Worm (Caenorhabditis elegans) whole organism, dauer: ENCODE results near the gene T16G12.13.

Experiments
- unc-62 ChIP-seq: sonication (generic microtip); optimal IDR thresholded peaks from 2 replicates; lab custom pipeline; 2017; ENCODE audit warnings: missing biosample characterization, missing genetic modification reagents, missing genetic modification characterization

The T16G12.13 gene

DNA sequence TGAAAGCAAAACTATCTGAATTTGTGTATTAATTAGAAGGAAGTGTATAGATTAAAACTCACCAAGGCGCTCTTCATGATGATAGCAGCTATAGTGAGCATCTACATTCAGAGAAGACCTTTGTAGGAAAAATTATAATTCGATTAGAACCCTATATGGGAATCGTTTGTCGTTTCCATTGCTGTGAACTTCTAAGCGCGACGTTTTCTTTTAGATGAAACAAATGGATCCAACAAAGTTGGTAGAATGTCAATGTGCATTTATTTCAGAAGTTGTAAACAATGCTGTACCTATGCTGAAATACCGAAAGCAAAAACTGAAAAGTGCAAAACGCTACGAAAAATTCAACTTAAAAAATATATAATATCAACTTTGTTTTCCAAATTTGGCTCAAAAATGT, 4.6 kb upstream of the T16G12.13 start, which contains the start of gene T16G12.10:
T16G12.10 (minus strand) TSS at position 101 of the 400 bp plus-strand sequence.
- no peak for TF ChIP-seq unc-62 (GFP tag; lab: Kevin White, UChicago)

DNA sequence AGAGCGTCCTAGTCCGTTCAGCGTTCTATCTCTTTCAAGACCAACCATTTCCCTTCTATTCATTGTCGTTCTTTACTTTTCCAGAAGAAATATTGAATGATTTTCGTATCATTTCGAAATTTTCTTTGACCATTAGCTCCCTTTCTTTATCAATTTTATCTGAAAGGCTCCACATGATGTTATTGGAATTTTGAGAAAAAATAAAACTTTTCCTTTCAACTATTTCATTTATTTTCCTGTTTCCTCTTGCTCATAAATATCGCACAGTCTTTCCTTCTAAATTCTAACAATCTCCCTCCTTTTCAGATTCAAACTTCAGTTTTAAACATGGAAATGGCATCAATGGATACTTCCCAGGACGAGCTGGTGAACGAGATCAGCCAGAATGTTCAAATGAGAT, 3.1 kb upstream of the T16G12.13 start, which contains the start of gene T16G12.4:
T16G12.4 (plus strand) TSS at position 301 of the 400 bp plus-strand sequence.
- TF ChIP-seq unc-62 (GFP tag; lab: Kevin White, UChicago) = no peak

DNA sequence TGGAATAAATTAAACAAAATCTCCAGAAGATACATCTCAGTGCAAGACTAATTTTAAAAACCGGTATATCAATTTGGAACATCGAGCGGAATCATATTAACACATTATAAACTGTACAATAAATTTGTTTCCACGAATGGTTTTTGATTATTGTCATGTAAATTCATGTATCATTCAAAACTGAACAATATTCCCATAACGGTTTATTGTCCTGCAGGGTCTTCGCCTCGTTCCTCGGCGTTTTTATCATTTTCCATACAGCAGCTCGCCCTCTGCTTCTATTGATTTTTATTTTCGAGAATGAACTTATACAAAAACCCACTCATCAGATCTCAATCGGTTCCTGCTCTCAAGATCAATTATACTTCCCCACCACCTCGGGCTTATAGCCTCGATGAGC, 1.7 kb upstream of the T16G12.13 start, which contains the start of gene T16G12.8:
T16G12.8 (plus strand) TSS at position 301 of the 400 bp plus-strand sequence.
- TF ChIP-seq unc-62 (GFP tag; lab: Kevin White, UChicago) = no peak

DNA sequence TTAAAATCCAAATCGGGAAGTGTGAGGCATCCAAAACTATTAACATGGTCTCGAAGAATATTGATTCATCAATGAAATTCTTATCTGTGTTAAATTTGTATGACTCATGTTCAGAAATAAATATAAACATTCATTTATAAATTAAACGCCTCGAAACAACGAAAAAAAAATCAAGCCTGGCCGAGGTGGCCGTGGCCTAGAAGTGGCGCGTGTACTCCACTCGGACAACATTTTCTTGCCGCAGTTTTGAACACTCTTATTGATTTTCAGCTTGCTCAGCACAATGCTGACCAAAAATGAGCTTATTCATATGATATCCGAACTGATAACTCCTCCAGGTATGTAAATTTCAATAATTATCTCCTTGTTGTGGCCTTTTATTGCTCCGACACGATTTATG, 3.5 kb downstream of the T16G12.13 start, which contains the start of gene ekl-6:
ekl-6 (plus strand) TSS at position 265 of the 400 bp plus-strand sequence.
- no peak for TF ChIP-seq unc-62 (GFP tag; lab: Kevin White, UChicago)

DNA sequence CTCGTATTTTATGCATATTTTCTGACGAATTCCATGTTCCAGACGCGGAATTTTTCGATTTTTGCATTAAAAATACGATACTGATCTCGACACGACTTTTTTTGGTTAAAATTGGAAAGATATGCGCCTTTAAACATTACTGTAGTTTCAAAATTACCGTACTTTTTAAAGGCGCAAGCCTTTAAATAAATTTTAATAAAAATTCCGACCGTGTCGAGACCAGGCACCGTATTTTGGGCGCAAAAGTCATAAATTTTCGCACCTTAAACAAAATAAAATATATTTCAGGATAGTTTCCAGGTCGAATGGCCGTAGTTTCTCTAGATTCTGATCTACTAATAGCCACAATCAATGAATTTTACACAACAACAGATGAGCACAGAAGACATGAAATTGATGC, 8.6 kb downstream of the T16G12.13 start, which contains the start of gene T16G12.6:
T16G12.6 (plus strand) TSS at position 301 of the 400 bp plus-strand sequence.
- no peak for TF ChIP-seq unc-62 (GFP tag; lab: Kevin White, UChicago)

DNA sequence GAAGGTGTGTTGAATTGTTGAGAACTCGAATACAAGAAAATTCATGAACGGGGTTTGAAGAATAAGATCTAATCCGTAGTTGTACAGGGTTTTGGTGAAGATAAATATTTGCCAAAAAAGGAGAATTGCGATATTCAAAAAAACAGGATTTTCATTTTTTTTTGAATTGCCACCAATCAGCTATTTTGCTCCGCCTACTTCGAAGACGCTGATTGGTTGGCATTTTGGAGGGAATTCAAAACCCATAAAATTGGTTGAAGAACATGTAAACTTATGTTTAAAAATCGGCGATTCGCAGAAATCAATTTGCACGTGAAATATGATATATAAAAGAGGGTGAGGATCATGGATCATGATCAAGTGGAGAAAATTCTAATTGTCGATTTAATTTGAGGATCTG, 15.4 kb downstream of the T16G12.13 start:
- TF ChIP-seq unc-62 (GFP tag; lab: Kevin White, UChicago) = no peak

DNA sequence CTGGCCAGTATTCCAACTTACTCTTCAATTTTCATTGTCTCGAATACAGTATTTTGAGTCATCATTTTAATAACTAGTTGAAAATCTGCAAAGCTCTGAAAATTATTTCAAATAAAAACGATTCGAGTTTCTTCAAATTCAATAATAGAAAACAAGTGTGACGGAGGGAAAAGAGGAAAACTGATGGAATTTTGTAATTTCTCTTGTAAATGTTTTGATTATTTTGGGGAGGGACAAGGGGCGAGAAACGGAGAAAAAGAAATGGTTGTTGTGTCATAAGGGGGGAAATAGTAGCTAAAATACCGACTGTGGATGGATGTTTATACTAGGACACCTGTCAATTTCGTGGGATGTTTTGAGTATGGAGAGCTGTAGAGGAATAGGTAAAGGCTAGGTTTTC, 17.5 kb downstream of the T16G12.13 start, which contains the start of gene T16G12.9:
T16G12.9 (minus strand) TSS at position 101 of the 400 bp plus-strand sequence.
- no peak for TF ChIP-seq unc-62 (GFP tag; lab: Kevin White, UChicago)

DNA sequence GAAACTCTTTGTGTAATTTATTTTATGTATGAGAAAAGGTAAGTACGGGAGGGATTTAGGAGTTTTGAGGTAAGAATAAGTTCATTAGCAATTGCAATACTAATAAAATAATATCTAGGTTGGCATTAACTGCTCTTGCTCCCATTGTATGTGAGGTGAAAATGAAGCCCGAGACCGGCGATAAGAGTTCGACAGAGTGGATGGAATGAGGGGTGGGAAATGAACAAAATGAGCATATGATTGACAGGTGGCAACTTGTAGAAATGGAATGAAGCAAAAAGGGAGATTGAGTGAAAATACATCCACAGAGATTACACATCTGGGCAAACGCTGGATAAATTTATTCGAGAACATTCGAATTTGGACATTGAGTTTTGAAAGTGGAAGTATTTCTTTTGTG, 18.1 kb downstream of the T16G12.13 start:
- TF ChIP-seq unc-62 (GFP tag; lab: Kevin White, UChicago) = no peak

DNA sequence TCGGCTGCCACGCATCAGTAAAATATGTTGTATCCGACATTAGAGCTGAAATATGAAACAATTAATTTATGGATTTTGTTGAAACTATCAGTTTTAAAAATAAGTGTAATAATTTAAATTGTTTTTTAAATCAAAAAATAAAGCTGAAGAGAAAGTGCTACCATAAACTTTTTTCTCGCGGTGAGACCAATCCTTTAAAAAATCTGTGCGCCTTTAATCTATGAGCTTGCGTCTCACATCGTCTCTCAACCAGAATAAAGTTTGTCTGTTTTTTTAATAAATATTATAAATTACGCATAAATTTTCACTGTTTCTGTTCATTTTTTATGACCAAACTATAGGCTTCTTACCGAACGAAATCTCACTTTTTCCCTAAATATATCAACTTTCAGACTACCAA, 22.6 kb downstream of the T16G12.13 start, which contains the start of gene T16H12.3:
T16H12.3 (minus strand) TSS at position 51 of the 400 bp plus-strand sequence.
- no peak for TF ChIP-seq unc-62 (GFP tag; lab: Kevin White, UChicago)

DNA sequence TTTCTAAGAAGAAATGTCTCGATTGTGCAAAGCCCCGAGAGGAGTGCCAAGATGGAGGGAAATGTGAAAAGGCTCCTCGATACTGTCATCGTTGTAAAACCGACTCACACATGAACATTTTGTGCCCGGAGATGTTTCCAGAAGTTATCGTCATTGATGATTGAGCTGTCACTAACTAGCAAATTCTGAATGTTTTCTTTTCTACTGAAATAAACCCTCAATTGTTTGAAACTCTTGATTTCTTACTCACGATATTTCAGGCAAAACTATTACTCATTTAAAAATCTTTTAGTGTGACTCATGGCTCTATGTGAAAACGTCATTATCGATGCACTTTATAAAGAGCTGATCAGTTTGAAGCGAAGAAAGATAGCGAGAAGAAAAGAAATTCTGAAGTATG, 24.4 kb downstream of the T16G12.13 start, which contains the start of gene T16H12.13:
T16H12.13 (plus strand) TSS at position 301 of the 400 bp plus-strand sequence.
- TF ChIP-seq unc-62 (GFP tag; lab: Kevin White, UChicago) = no peak

DNA sequence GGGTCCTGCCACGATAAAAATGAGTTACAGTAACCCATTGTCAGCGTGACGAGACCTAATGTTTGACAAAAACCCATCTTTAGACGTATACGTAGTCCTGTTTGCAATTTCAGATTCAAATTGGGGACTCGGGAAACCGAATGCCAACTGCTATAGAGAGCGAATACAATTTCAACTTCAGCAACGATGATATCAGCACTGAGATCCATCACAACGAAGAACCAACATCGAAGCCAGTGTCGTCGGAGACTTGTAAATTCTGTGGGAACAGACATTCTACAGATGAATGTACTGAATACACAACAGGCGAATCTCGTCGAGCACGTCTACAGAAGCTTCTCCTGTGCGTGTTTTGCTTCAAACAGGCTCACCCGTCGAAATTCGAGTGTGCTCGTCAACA, 24.9 kb downstream of the T16G12.13 start:
- TF ChIP-seq unc-62 (GFP tag; lab: Kevin White, UChicago) = no peak

DNA sequence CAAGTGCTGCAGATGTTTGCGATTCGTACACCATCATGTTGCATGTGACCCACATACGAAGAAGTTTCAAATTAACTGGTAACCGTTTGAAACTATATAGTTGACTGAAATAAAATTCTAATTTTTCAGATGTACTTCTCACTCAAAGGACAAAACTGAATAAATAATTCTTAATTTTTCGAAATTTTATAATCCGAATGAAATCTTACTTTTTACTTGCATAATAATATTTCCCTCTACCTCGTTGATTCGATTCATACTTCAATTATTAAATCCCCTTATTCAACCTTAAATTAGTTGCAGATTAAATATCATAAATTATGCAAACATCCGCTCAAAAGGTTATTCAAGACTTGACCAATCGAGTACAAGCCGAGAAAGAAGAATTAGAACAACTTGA, 25.3 kb downstream of the T16G12.13 start, which contains the start of gene T16H12.2:
T16H12.2 (plus strand) TSS at position 301 of the 400 bp plus-strand sequence.
- TF ChIP-seq unc-62 (GFP tag; lab: Kevin White, UChicago) = no peak

DNA sequence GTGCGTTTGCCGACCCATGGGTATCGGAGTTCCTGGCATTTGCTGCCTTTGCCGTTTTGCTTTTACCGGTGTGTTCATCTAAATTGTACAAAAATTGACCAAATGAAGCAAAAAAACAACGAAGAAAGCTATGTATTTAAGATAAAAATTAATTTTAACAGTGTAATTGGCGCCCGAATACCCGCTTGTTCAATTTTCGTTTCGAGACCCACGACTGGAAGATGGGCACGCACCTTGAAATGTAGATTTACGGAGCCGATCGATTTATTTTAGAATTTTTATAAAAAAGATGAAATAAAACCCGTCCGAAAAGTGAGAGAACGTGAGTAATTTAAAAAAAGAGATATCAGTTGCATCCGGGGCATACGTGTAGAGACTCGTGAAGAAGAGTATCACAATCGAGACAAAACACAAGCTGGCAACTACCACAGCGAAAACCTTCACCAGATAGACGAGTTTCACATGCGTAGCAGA, 27.9 kb downstream of the T16G12.13 start, which contains the start of gene hal-2:
hal-2 (minus strand) TSS at position 424 of the 474 bp plus-strand sequence.
- TF ChIP-seq unc-62 (GFP tag; lab: Kevin White, UChicago) = no peak

DNA sequence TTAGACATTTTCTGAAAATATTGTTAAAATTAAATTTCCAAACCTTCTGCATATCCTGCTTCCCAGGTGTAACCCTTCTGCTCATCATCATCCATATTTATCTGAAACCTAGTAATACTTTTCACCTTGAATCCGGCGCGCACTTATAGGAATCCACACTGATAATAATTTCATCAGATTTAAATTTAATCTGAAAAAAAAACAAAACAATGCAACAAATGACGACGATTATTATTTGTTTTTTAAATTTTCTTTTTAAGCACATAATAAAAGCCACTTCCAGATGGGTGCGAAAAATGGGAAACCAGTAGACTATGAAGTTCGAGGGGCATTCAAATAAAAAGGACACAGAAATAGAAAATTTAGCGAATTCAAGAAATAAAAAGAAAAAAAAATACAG, 30.0 kb downstream of the T16G12.13 start, which contains the start of gene gtf-2H2C:
gtf-2H2C (minus strand) TSS at position 101 of the 400 bp plus-strand sequence.
- TF ChIP-seq unc-62 (GFP tag; lab: Kevin White, UChicago) = no peak

DNA sequence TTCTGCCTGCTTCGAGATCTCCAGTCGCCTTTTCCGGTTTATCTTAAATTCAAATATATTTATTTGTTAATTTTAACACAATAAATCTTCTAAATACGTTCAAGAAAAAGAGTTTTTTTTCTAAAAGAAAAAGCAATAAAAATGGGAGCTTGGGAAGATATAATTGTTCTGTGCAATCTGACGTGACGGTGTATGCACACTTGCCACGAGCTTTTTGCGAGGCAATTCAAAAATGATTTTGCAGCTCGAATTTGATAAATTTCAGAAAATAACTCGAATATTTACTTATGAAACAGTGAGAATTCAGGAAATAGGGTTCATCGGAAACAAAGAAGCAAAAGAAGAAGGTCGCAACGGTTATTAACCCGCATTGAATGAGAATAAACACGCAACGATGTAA, 32.4 kb downstream of the T16G12.13 start:
- no peak for TF ChIP-seq unc-62 (GFP tag; lab: Kevin White, UChicago)

DNA sequence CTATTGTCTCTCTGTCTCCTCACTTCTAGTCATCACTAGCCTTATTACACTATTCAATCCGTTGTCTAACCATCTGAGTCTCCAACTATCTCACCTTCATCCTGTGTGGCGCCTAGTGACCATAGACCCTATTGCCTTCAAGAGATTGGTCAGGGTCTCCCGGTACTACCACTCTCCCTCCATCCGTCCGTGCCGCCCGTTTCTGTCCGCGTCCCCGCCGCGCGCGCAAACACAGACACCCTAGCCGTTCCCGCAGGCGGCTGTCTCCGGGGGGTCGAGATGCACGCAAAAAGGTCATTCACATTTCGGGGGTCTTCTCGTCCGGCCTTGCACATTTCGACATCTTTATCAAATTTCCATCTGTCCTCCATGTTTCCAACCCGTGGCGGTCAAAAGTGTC, 33.9 kb downstream of the T16G12.13 start:
- TF ChIP-seq unc-62 (GFP tag; lab: Kevin White, UChicago) = no peak

DNA sequence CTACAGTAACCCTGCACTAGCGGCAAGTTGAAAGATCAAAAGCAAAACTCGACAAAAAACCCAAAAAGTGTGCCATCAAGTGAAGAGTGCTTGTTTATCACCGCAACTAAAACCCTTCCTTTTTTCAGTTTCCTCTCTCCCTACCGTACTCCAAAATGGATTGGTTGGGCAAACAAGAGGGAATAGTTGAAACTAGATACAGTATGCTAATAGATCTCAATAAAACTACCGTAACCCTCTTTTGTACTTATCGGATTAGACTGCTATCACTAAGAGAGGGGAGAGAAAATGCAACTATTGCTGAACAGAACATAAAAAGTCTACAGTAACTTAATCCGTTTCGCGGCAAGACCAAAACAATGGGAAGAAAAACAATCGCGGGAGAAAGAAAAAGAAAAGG, 34.7 kb downstream of the T16G12.13 start:
- no peak for TF ChIP-seq unc-62 (GFP tag; lab: Kevin White, UChicago)
